Worm (Caenorhabditis elegans) whole organism, L4 larva: ENCODE data around the gene bre-3.
A peak's percentile ranks its signal among the peaks of the same experiment; 100 is the strongest.

Experiments used
- F26F4.8 ChIP-seq: fragments of 200-800 bp; sonication (Bioruptor generic); conservative IDR thresholded peaks from 2 replicates; pipeline ENCODE4 v1.3.6; 2022; ENCODE audit warnings: missing genetic modification characterization, missing compliant biosample characterization
- F49E8.2 ChIP-seq: sonication (generic microtip); optimal IDR thresholded peaks from 2 replicates; lab custom pipeline; 2016; ENCODE audit warnings: missing compliant biosample characterization, mild to moderate bottlenecking, missing genetic modification characterization, borderline replicate concordance
- R02D3.7 ChIP-seq: fragments of 150-350 bp; sonication (generic microtip); optimal IDR thresholded peaks from 3 replicates; lab custom pipeline; 2014; ENCODE audit warnings: missing biosample characterization, missing genetic modification characterization
- T26A8.4 ChIP-seq: fragments of 200-800 bp; sonication (Bioruptor generic); IDR thresholded peaks from 2 replicates; pipeline ENCODE4 v1.3.6; 2022; ENCODE audit warnings: missing genetic modification characterization, missing compliant biosample characterization
- Y105C5A.15 ChIP-seq: fragments of 200-800 bp; sonication (Bioruptor generic); IDR thresholded peaks from 2 replicates; pipeline ENCODE4 v1.3.6; 2022; ENCODE audit warnings: missing genetic modification characterization, missing compliant biosample characterization
- Y75B8A.6 ChIP-seq: fragments of 200-800 bp; sonication (Bioruptor generic); IDR thresholded peaks from 2 replicates; pipeline ENCODE4 v1.3.6; 2022; ENCODE audit warnings: missing genetic modification reagents, missing genetic modification characterization, missing compliant biosample characterization
- aha-1 ChIP-seq: fragments of 150-350 bp; peaks from one replicate; lab custom pipeline; 2014; ENCODE audit warnings: missing biosample characterization, missing genetic modification characterization
- ama-1 ChIP-seq: fragments of 150-350 bp; optimal IDR thresholded peaks from 2 replicates; lab custom pipeline; 2014; ENCODE audit warnings: inconsistent platforms, mixed read lengths
- arid-1 ChIP-seq: fragments of 200-800 bp; sonication (Bioruptor generic); conservative IDR thresholded peaks from 2 replicates; pipeline ENCODE4 v1.3.6; 2022; ENCODE audit warnings: missing genetic modification reagents, missing genetic modification characterization, missing compliant biosample characterization
- attf-4 ChIP-seq: sonication (generic microtip); optimal IDR thresholded peaks from 3 replicates; lab custom pipeline; 2017; ENCODE audit warnings: missing biosample characterization, missing genetic modification characterization
- ceh-44 ChIP-seq: fragments of 200-800 bp; sonication (Bioruptor generic); IDR thresholded peaks from 2 replicates; pipeline ENCODE4 v1.3.6; 2022; ENCODE audit warnings: missing genetic modification reagents, missing genetic modification characterization, missing compliant biosample characterization
- ceh-82 ChIP-seq: sonication (generic microtip); optimal IDR thresholded peaks from 2 replicates; lab custom pipeline; 2017; ENCODE audit warnings: missing biosample characterization, missing genetic modification characterization
- ces-1 ChIP-seq: fragments of 150-350 bp; sonication (generic microtip); optimal IDR thresholded peaks from 4 replicates; lab custom pipeline; 2014; ENCODE audit warnings: missing biosample characterization, missing genetic modification reagents, missing genetic modification characterization
- ctbp-1 ChIP-seq: fragments of 200-800 bp; sonication (Bioruptor generic); IDR thresholded peaks from 2 replicates; pipeline ENCODE4 v1.3.6; 2022; ENCODE audit warnings: missing genetic modification reagents, missing genetic modification characterization, missing compliant biosample characterization
- daf-16 ChIP-seq, 3 experiments: sonication (generic microtip); optimal IDR thresholded peaks; 2 replicates each; lab custom pipeline; 2016 to 2017; ENCODE audit warnings: missing genetic modification characterization in 3 of 3, missing genetic modification reagents in 3 of 3, mild to moderate bottlenecking in 2 of 3, missing compliant biosample characterization in 2 of 3, missing biosample characterization in 1 of 3, moderate library complexity in 1 of 3
- daf-19 ChIP-seq: fragments of 200-800 bp; sonication (Bioruptor generic); conservative IDR thresholded peaks from 2 replicates; pipeline ENCODE4 v1.3.6; 2022; ENCODE audit warnings: missing genetic modification characterization, missing compliant biosample characterization
- daf-8 ChIP-seq: fragments of 200-800 bp; sonication (Bioruptor generic); IDR thresholded peaks from 2 replicates; pipeline ENCODE4 v1.3.6; 2022; ENCODE audit warnings: missing genetic modification characterization, missing compliant biosample characterization
- dmd-9 ChIP-seq: fragments of 200-800 bp; sonication (Bioruptor generic); IDR thresholded peaks from 2 replicates; pipeline ENCODE4 v1.3.6; 2022; ENCODE audit warnings: missing genetic modification reagents, missing genetic modification characterization, missing compliant biosample characterization
- dpl-1 ChIP-seq: fragments of 150-350 bp; optimal IDR thresholded peaks from 2 replicates; lab custom pipeline; 2014; ENCODE audit warnings: missing biosample characterization, missing genetic modification reagents, missing genetic modification characterization
- dve-1 ChIP-seq: sonication (generic microtip); optimal IDR thresholded peaks from 2 replicates; lab custom pipeline; 2017; ENCODE audit warnings: antibody characterized with exemption, mild to moderate bottlenecking, missing genetic modification characterization, missing compliant biosample characterization; ENCODE audit not compliant: insufficient read depth
- gei-8 ChIP-seq: fragments of 200-800 bp; sonication (Bioruptor generic); optimal IDR thresholded peaks from 2 replicates; lab custom pipeline; 2018; ENCODE audit warnings: mild to moderate bottlenecking, missing genetic modification characterization, missing compliant biosample characterization
- jun-1 ChIP-seq: fragments of 150-350 bp; optimal IDR thresholded peaks from 2 replicates; lab custom pipeline; 2014; ENCODE audit warnings: missing biosample characterization, missing genetic modification reagents, missing genetic modification characterization
- lsy-2 ChIP-seq, 2 experiments: fragments of 150-350 bp in 1 of 2; sonication (generic microtip) in 1 of 2; optimal IDR thresholded peaks; 2 replicates each; lab custom pipeline; 2014 to 2017; ENCODE audit warnings: missing biosample characterization in 2 of 2, missing genetic modification characterization in 2 of 2
- madf-9 ChIP-seq: fragments of 200-800 bp; sonication (Bioruptor generic); conservative IDR thresholded peaks from 2 replicates; pipeline ENCODE4 v1.3.6; 2022; ENCODE audit warnings: missing genetic modification reagents, missing genetic modification characterization, missing compliant biosample characterization
- mdl-1 ChIP-seq, 2 experiments: fragments of 150-350 bp in 1 of 2; sonication (generic microtip) in 1 of 2; optimal IDR thresholded peaks; 2 replicates each; lab custom pipeline; 2014 to 2017; ENCODE audit warnings: missing biosample characterization in 2 of 2, missing genetic modification characterization in 2 of 2
- mes-2 ChIP-seq: sonication (generic microtip); optimal IDR thresholded peaks from 2 replicates; lab custom pipeline; 2016; ENCODE audit warnings: missing genotype, mild to moderate bottlenecking, missing genetic modification characterization, missing compliant biosample characterization; ENCODE audit not compliant: poor library complexity, severe bottlenecking
- mxl-2 ChIP-seq: fragments of 200-800 bp; sonication (Bioruptor generic); conservative IDR thresholded peaks from 2 replicates; pipeline ENCODE4 v1.3.6; 2022; ENCODE audit warnings: missing genetic modification reagents, missing genetic modification characterization, missing compliant biosample characterization
- mxl-3 ChIP-seq: fragments of 200-800 bp; sonication (Bioruptor generic); optimal IDR thresholded peaks from 2 replicates; lab custom pipeline; 2018; ENCODE audit warnings: mild to moderate bottlenecking, missing genetic modification characterization, missing compliant biosample characterization
- nhr-11 ChIP-seq: fragments of 150-350 bp; optimal IDR thresholded peaks from 2 replicates; lab custom pipeline; 2014; ENCODE audit warnings: missing biosample characterization, missing genetic modification characterization
- nhr-111 ChIP-seq: fragments of 200-800 bp; sonication (Bioruptor generic); optimal IDR thresholded peaks from 2 replicates; lab custom pipeline; 2018; ENCODE audit warnings: mild to moderate bottlenecking, missing genetic modification characterization, missing compliant biosample characterization
- nhr-25 ChIP-seq: sonication (generic microtip); optimal IDR thresholded peaks from 2 replicates; lab custom pipeline; 2017; ENCODE audit warnings: missing genetic modification characterization, mild to moderate bottlenecking, missing compliant biosample characterization, antibody characterized with exemption, moderate library complexity, borderline replicate concordance; ENCODE audit not compliant: insufficient read depth
- nhr-48 ChIP-seq: sonication (generic microtip); optimal IDR thresholded peaks from 2 replicates; lab custom pipeline; 2016; ENCODE audit warnings: mild to moderate bottlenecking, missing genetic modification characterization, missing compliant biosample characterization
- nhr-6 ChIP-seq: fragments of 150-350 bp; optimal IDR thresholded peaks from 2 replicates; lab custom pipeline; 2014; ENCODE audit warnings: missing biosample characterization, missing genetic modification characterization
- nhr-77 ChIP-seq: fragments of 150-350 bp; optimal IDR thresholded peaks from 2 replicates; lab custom pipeline; 2014; ENCODE audit warnings: missing biosample characterization, missing genetic modification characterization
- pha-4 ChIP-seq, 2 experiments: fragments of 150-350 bp in 1 of 2; fragments of 200-800 bp in 1 of 2; sonication (Bioruptor generic) in 1 of 2; IDR thresholded peaks in 1 of 2; optimal IDR thresholded peaks in 1 of 2; 2 replicates each; pipeline versions ENCODE4 v1.3.6 to Lab custom; 2014 to 2022; ENCODE audit warnings: missing genetic modification characterization in 2 of 2, missing genetic modification reagents in 2 of 2, missing biosample characterization in 1 of 2, missing compliant biosample characterization in 1 of 2
- sdz-12 ChIP-seq: fragments of 200-800 bp; sonication (Bioruptor generic); optimal IDR thresholded peaks from 2 replicates; lab custom pipeline; 2018; ENCODE audit warnings: mild to moderate bottlenecking, missing genetic modification characterization, missing compliant biosample characterization
- spr-1 ChIP-seq: sonication (generic microtip); optimal IDR thresholded peaks from 2 replicates; lab custom pipeline; 2016; ENCODE audit warnings: mild to moderate bottlenecking, missing genetic modification characterization, missing compliant biosample characterization
- spr-3 ChIP-seq: fragments of 200-800 bp; sonication (Bioruptor generic); optimal IDR thresholded peaks from 2 replicates; lab custom pipeline; 2018; ENCODE audit warnings: mild to moderate bottlenecking, missing genetic modification characterization, missing compliant biosample characterization
- tag-97 ChIP-seq: fragments of 200-800 bp; sonication (Bioruptor generic); IDR thresholded peaks from 2 replicates; pipeline ENCODE4 v1.3.6; 2022; ENCODE audit warnings: missing genetic modification characterization, missing compliant biosample characterization
- unc-62 ChIP-seq, 3 experiments: fragments of 150-350 bp in 1 of 3; sonication (generic microtip); optimal IDR thresholded peaks in 2 of 3; peaks in 1 of 3; 1 replicate in 1 of 3; 2 replicates in 2 of 3; lab custom pipeline; 2014 to 2017; ENCODE audit warnings: missing biosample characterization in 3 of 3, missing genetic modification characterization in 3 of 3, missing genetic modification reagents in 3 of 3, missing genotype in 1 of 3
- zfp-2 ChIP-seq: sonication (generic microtip); optimal IDR thresholded peaks from 2 replicates; lab custom pipeline; 2016; ENCODE audit warnings: mild to moderate bottlenecking, missing genetic modification characterization, missing compliant biosample characterization
- ztf-11 ChIP-seq: fragments of 150-350 bp; optimal IDR thresholded peaks from 2 replicates; lab custom pipeline; 2014; ENCODE audit warnings: missing biosample characterization, missing genetic modification characterization
- ztf-7 ChIP-seq: fragments of 150-350 bp; optimal IDR thresholded peaks from 2 replicates; lab custom pipeline; 2014; ENCODE audit warnings: missing biosample characterization, missing genetic modification characterization

bre-3 gene

ce11 chrIII:9461894-9462784 is 23.1 kb downstream of the bre-3 start (continued):
- TF ChIP-seq nhr-25 (no peak), Y75B8A.6 (GFP tag; lab: Robert Waterston, UW) (no peak), mxl-3 (GFP tag; lab: Kevin White, UChicago) (peak; percentile 2), attf-4 (tag; lab: Kevin White, UChicago) (no peak)

ce11 chrIII:9457192-9458103 is 27.8 kb downstream of the bre-3 start:
- TF ChIP-seq ztf-7 = no peak
- TF ChIP-seq arid-1 (GFP tag; lab: Robert Waterston, UW) = no peak
- TF ChIP-seq nhr-25 = no peak
- TF ChIP-seq spr-3 = no peak
- no peak for TF ChIP-seq nhr-111 (GFP tag; lab: Kevin White, UChicago)
- peak in 1 of 2 experiments; percentile 39 for TF ChIP-seq mdl-1 (tag; optimal IDR thresholded peaks at IDR 0.05; lab: Kevin White, UChicago)
- no peak for TF ChIP-seq ceh-44 (GFP tag; lab: Robert Waterston, UW)
- no peak for TF ChIP-seq nhr-6 (tag; lab: Kevin White, UChicago)
- peak in 1 of 2 experiments; percentile 32 for TF ChIP-seq daf-16 (GFP tag; optimal IDR thresholded peaks at IDR 0.05; lab: Kevin White, UChicago)
- TF ChIP-seq daf-16 (tag; optimal IDR thresholded peaks at IDR 0.05; lab: Kevin White, UChicago) = no peak
- TF ChIP-seq jun-1 (tag; lab: Kevin White, UChicago) = no peak
- no peak for TF ChIP-seq mxl-2
- TF ChIP-seq Y105C5A.15 = no peak
- no peak for TF ChIP-seq attf-4 (tag; lab: Kevin White, UChicago)
- TF ChIP-seq sdz-12 = no peak
- TF ChIP-seq gei-8 (GFP tag; lab: Kevin White, UChicago) = no peak
- TF ChIP-seq ama-1 = peak; percentile 28
- peak; percentile 19 for TF ChIP-seq mes-2
- 0 out of 2 replicates have a peak, but pooled peaks have one; percentile 14 for TF ChIP-seq dmd-9
- peak in 1 of 2 experiments; percentile 53 for TF ChIP-seq lsy-2 (tag; optimal IDR thresholded peaks at IDR 0.05; lab: Kevin White, UChicago)
- no peak for TF ChIP-seq R02D3.7 (tag; lab: Kevin White, UChicago)
- no peak for TF ChIP-seq daf-8 (GFP tag; lab: Robert Waterston, UW)
- no peak for TF ChIP-seq nhr-77 (tag; lab: Kevin White, UChicago)
- TF ChIP-seq unc-62 (GFP tag; optimal IDR thresholded peaks at IDR 0.05 in 1 of 2; lab: Kevin White, UChicago) = peak in 1 of 2 experiments; percentile 100
- TF ChIP-seq unc-62 (tag; optimal IDR thresholded peaks at IDR 0.05; lab: Kevin White, UChicago) = no peak
- no peak for TF ChIP-seq madf-9
- no peak for TF ChIP-seq zfp-2 (tag; lab: Kevin White, UChicago)
- TF ChIP-seq nhr-11 (tag; lab: Kevin White, UChicago) = peak; percentile 57
- TF ChIP-seq ctbp-1 (GFP tag; lab: Robert Waterston, UW) = no peak; the same call in 1 of the 2 replicates
- TF ChIP-seq pha-4 (GFP tag; IDR thresholded peaks at IDR 0.05; lab: Robert Waterston, UW) = no peak
- TF ChIP-seq pha-4 (tag; optimal IDR thresholded peaks at IDR 0.05; lab: Kevin White, UChicago) = no peak
- TF ChIP-seq tag-97 (GFP tag; lab: Robert Waterston, UW) = no peak
- TF ChIP-seq spr-1 = no peak
- no peak for TF ChIP-seq ztf-11
- TF ChIP-seq dve-1 (tag; lab: Kevin White, UChicago) = no peak
- 0 out of 2 replicates have a peak, but pooled peaks have one; percentile 31 for TF ChIP-seq T26A8.4
- no peak for TF ChIP-seq daf-19 (GFP tag; lab: Robert Waterston, UW)
- TF ChIP-seq F49E8.2 (tag; lab: Kevin White, UChicago) = no peak
- TF ChIP-seq ceh-82 (tag; lab: Kevin White, UChicago) = no peak
- no peak for TF ChIP-seq ces-1 (GFP tag; lab: Kevin White, UChicago)
- no peak for TF ChIP-seq dpl-1 (GFP tag; lab: Kevin White, UChicago)
- no peak for TF ChIP-seq nhr-48 (tag; lab: Kevin White, UChicago)
- peak; percentile 99 for TF ChIP-seq aha-1 (tag; lab: Kevin White, UChicago)
- TF ChIP-seq F26F4.8 (GFP tag; lab: Robert Waterston, UW) = no peak
